Fruit fly (Drosophila melanogaster): ENCODE measurements around the gene vig.
A peak's percentile ranks its signal among the peaks of the same experiment; 100 is the strongest.

vig gene

DNA sequence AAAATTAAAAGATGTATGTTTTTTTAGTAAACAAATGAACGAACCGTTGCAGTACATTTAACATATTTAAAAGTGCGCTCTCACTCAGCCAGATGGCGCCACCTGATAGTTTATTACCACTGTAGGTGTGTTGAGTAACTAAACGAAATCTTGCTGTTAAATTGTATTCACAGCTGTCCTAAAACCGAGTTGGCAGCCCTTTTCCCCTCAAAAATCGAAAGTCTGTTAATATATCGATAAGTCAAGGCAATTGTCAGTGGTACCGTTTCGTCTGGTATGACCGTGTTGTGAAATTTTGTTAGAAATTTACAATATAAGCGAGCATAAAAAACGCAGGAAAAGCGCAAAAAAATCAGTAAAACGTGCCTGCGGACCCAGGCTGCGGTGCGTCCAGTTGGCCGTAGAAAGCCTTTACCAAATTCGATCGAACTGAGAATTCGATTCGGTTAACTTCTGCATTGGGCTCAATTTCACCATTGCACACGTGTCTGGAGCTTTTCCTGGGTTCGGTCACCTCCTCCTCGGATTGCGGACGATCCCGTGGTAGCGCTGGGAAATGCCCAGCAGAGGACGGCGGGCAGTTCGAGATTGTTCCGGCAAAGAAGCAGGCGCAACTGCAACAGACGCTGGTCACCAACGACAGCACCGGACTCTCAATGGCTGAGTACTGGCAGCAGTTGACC lies 43.3 kb upstream of the vig start, which contains the start of gene stc (continued):
- TF ChIP-seq CG31365 (tag; optimal IDR thresholded peaks at IDR 0.05) = peak; percentile 14
- TF ChIP-seq run (tag; optimal IDR thresholded peaks at IDR 0.05) = no peak
- TF ChIP-seq CG32767 (GFP tag; IDR thresholded peaks at IDR 0.05) = no peak
- TF ChIP-seq Bgb (GFP tag; IDR thresholded peaks at IDR 0.05; ENCODE audit: partially characterized antibody) = peak; percentile 88
- TF ChIP-seq CG7556 (GFP tag; optimal IDR thresholded peaks at IDR 0.05) = no peak
- peak; percentile 1 for TF ChIP-seq Atf3 (GFP tag; optimal IDR thresholded peaks at IDR 0.05)
- no peak for TF ChIP-seq disco-r (GFP tag; optimal IDR thresholded peaks at IDR 0.05)
- no peak for TF ChIP-seq CG30431 (GFP tag; optimal IDR thresholded peaks at IDR 0.05)
- no peak for TF ChIP-seq ase (GFP tag; IDR thresholded peaks at IDR 0.05)
- peak; percentile 74 for TF ChIP-seq CG13624 (GFP tag; optimal IDR thresholded peaks at IDR 0.05)
- peak; percentile 14 for TF ChIP-seq CG1647 (GFP tag; optimal IDR thresholded peaks at IDR 0.05)
- no peak for TF ChIP-seq CG6689 (GFP tag; IDR thresholded peaks at IDR 0.05)
- TF ChIP-seq Fer2 (tag; optimal IDR thresholded peaks at IDR 0.05) = no peak
- peak; percentile 75 for TF ChIP-seq amos (GFP tag; IDR thresholded peaks at IDR 0.05; ENCODE audit: partially characterized antibody)
- no peak for TF ChIP-seq jigr1 (GFP tag; IDR thresholded peaks at IDR 0.05)
- peak; percentile 32 for TF ChIP-seq da (GFP tag; optimal IDR thresholded peaks at IDR 0.05)
- TF ChIP-seq Hr51 (GFP tag; optimal IDR thresholded peaks at IDR 0.05) = peak in 1 of 2 experiments; percentile 23
- TF ChIP-seq CG11085 (GFP tag; IDR thresholded peaks at IDR 0.05) = no peak
- no peak for TF ChIP-seq Hey (tag; optimal IDR thresholded peaks at IDR 0.05)
- TF ChIP-seq chinmo (GFP tag; IDR thresholded peaks at IDR 0.05; ENCODE audit: partially characterized antibody) = 0 out of 4 replicates have a peak, but pooled peaks have one; percentile 68
- peak; percentile 79 for TF ChIP-seq Ets65A (GFP tag)
- TF ChIP-seq zen (tag; optimal IDR thresholded peaks at IDR 0.05) = peak; percentile 57
- peak; percentile 43; the same call in 1 of the 3 replicates for TF ChIP-seq row (GFP tag; IDR thresholded peaks at IDR 0.05)
- no peak for TF ChIP-seq chm (GFP tag; IDR thresholded peaks at IDR 0.05)
- TF ChIP-seq NfI (GFP tag; optimal IDR thresholded peaks at IDR 0.05) = peak; percentile 56
- peak; percentile 82 for TF ChIP-seq HmgD (GFP tag; optimal IDR thresholded peaks at IDR 0.05)
- peak; percentile 85 for TF ChIP-seq Opbp (GFP tag; IDR thresholded peaks at IDR 0.05; ENCODE audit: partially characterized antibody)
- peak; percentile 70 for TF ChIP-seq Dp (GFP tag; optimal IDR thresholded peaks at IDR 0.05)
- TF ChIP-seq CG7987 (GFP tag; optimal IDR thresholded peaks at IDR 0.05) = peak; percentile 68
- no peak for TF ChIP-seq CG5180 (GFP tag; optimal IDR thresholded peaks at IDR 0.05)
- no peak for TF ChIP-seq corto (GFP tag; optimal IDR thresholded peaks at IDR 0.05)
- peak; percentile 79 for TF ChIP-seq vvl (GFP tag; IDR thresholded peaks at IDR 0.05)
- no peak for TF ChIP-seq CG18476 (GFP tag; optimal IDR thresholded peaks at IDR 0.05)
- no peak for TF ChIP-seq CG14965 (GFP tag; optimal IDR thresholded peaks at IDR 0.05; ENCODE audit: borderline replicate concordance)
- peak; percentile 14 for TF ChIP-seq CG12236 (GFP tag; optimal IDR thresholded peaks at IDR 0.05)
- TF ChIP-seq CG8290 (GFP tag; optimal IDR thresholded peaks at IDR 0.05) = peak; percentile 46
- no peak for TF ChIP-seq CG8290 (tag; optimal IDR thresholded peaks at IDR 0.05)
- 0 out of 2 replicates have a peak, but pooled peaks have one; percentile 28 for TF ChIP-seq Xrp1 (GFP tag; IDR thresholded peaks at IDR 0.05)
- TF ChIP-seq Rx (GFP tag; IDR thresholded peaks at IDR 0.05) = no peak
- no peak for TF ChIP-seq fd64A (GFP tag; optimal IDR thresholded peaks at IDR 0.05)
- no peak for TF ChIP-seq Optix (GFP tag; IDR thresholded peaks at IDR 0.05)
- peak; percentile 9 for TF ChIP-seq gro (GFP tag; optimal IDR thresholded peaks at IDR 0.05)
- peak; percentile 29 for TF ChIP-seq bigmax (GFP tag; optimal IDR thresholded peaks at IDR 0.05)
- no peak for TF ChIP-seq crol (GFP tag; IDR thresholded peaks at IDR 0.05)
- TF ChIP-seq Bteb2 (GFP tag; optimal IDR thresholded peaks at IDR 0.05) = peak; percentile 44
- TF ChIP-seq CG9609 (GFP tag; optimal IDR thresholded peaks at IDR 0.05) = peak; percentile 31
- no peak for TF ChIP-seq CG3281 (GFP tag; optimal IDR thresholded peaks at IDR 0.05)
- peak; percentile 88 for TF ChIP-seq CG10979 (tag; optimal IDR thresholded peaks at IDR 0.05)
- TF ChIP-seq chif (GFP tag; optimal IDR thresholded peaks at IDR 0.05) = peak; percentile 6 to 62
- peak; percentile 68 for TF ChIP-seq lilli (GFP tag; optimal IDR thresholded peaks at IDR 0.05)

Data from whole organism, embryonic.